Fruit fly (Drosophila melanogaster) whole organism, embryonic: Measurements from ENCODE around the gene SCCRO4.

Experiments used
- CG11398 ChIP-seq: fragments of 200-800 bp; sonication (Bioruptor generic); optimal IDR thresholded peaks from 2 replicates; lab custom pipeline; 2016; ENCODE audit warnings: missing biosample characterization, missing genetic modification characterization
- CG12104 ChIP-seq: fragments of 200-800 bp; sonication (Bioruptor generic); optimal IDR thresholded peaks from 3 replicates; lab custom pipeline; 2016; ENCODE audit warnings: missing biosample characterization, missing genetic modification characterization
- CG12155 ChIP-seq: fragments of 200-800 bp; sonication (Bioruptor generic); optimal IDR thresholded peaks from 3 replicates; lab custom pipeline; 2016; ENCODE audit warnings: missing biosample characterization, missing genetic modification characterization
- CG12769 ChIP-seq: fragments of 200-800 bp; sonication (Bioruptor generic); optimal IDR thresholded peaks from 2 replicates; lab custom pipeline; 2019; ENCODE audit warnings: missing biosample characterization, mild to moderate bottlenecking, missing genetic modification characterization, moderate library complexity
- CG13894 ChIP-seq: fragments of 200-800 bp; sonication (Bioruptor generic); optimal IDR thresholded peaks from 3 replicates; lab custom pipeline; 2018; ENCODE audit warnings: missing biosample characterization, mild to moderate bottlenecking, missing genetic modification characterization, moderate library complexity
- CG15269 ChIP-seq: fragments of 200-800 bp; sonication (Bioruptor generic); optimal IDR thresholded peaks from 2 replicates; lab custom pipeline; 2018; ENCODE audit warnings: missing biosample characterization, mild to moderate bottlenecking, missing genetic modification characterization, moderate library complexity
- CG16779 ChIP-seq: fragments of 200-800 bp; sonication (Bioruptor generic); IDR thresholded peaks from 2 replicates; pipeline ENCODE4 v1.3.6; 2022; ENCODE audit warnings: missing biosample characterization, missing genetic modification characterization
- CG16813 ChIP-seq: fragments of 200-800 bp; sonication (Bioruptor generic); IDR thresholded peaks from 3 replicates; pipeline ENCODE4 v1.3.6; 2022; ENCODE audit warnings: missing biosample characterization, missing genetic modification characterization; ENCODE audit not compliant: partially characterized antibody
- CG32532 ChIP-seq: fragments of 200-800 bp; sonication (Bioruptor generic); IDR thresholded peaks from 2 replicates; pipeline ENCODE4 v1.3.6; 2022; ENCODE audit warnings: missing biosample characterization, missing genetic modification characterization
- CG4617 ChIP-seq: fragments of 200-800 bp; sonication (Bioruptor generic); optimal IDR thresholded peaks from 3 replicates; lab custom pipeline; 2016; ENCODE audit warnings: missing biosample characterization, missing genetic modification characterization, borderline replicate concordance
- CG6254 ChIP-seq: fragments of 200-800 bp; sonication (Bioruptor generic); optimal IDR thresholded peaks from 3 replicates; lab custom pipeline; 2017; ENCODE audit warnings: mild to moderate bottlenecking, missing biosample characterization, missing genetic modification reagents, missing genetic modification characterization
- CG7839 ChIP-seq: fragments of 200-800 bp; sonication (Bioruptor generic); optimal IDR thresholded peaks from 3 replicates; lab custom pipeline; 2018; ENCODE audit warnings: missing biosample characterization, mild to moderate bottlenecking, missing genetic modification characterization, moderate library complexity
- CG8359 ChIP-seq: fragments of 200-800 bp; sonication (Bioruptor generic); optimal IDR thresholded peaks from 2 replicates; lab custom pipeline; 2017; ENCODE audit warnings: missing biosample characterization, mild to moderate bottlenecking, missing genetic modification characterization, borderline replicate concordance
- CG8478 ChIP-seq: fragments of >200 bp; optimal IDR thresholded peaks from 2 replicates; lab custom pipeline; 2018
- CG9876 ChIP-seq: fragments of 200-800 bp; sonication (Bioruptor generic); optimal IDR thresholded peaks from 2 replicates; lab custom pipeline; 2016; ENCODE audit warnings: missing biosample characterization, missing genetic modification characterization
- Chrac-16 ChIP-seq: fragments of 200-800 bp; sonication (Bioruptor generic); optimal IDR thresholded peaks from 3 replicates; lab custom pipeline; 2016; ENCODE audit warnings: missing biosample characterization, missing genetic modification characterization
- D19A ChIP-seq: fragments of 200-800 bp; optimal IDR thresholded peaks from 3 replicates; lab custom pipeline; 2019; ENCODE audit warnings: missing biosample characterization, mild to moderate bottlenecking, missing genetic modification characterization, moderate library complexity
- Deaf1 ChIP-seq: fragments of 200-800 bp; optimal IDR thresholded peaks from 3 replicates; lab custom pipeline; 2019; ENCODE audit warnings: missing biosample characterization, mild to moderate bottlenecking, missing genetic modification characterization, moderate library complexity
- Dip2 ChIP-seq: fragments of 200-800 bp; sonication (Bioruptor generic); IDR thresholded peaks from 2 replicates; pipeline ENCODE4 v1.3.6; 2022; ENCODE audit warnings: missing biosample characterization, missing genetic modification characterization
- Doc3 ChIP-seq: fragments of 200-800 bp; sonication (Bioruptor generic); IDR thresholded peaks from 3 replicates; pipeline ENCODE4 v1.3.6; 2022; ENCODE audit warnings: missing biosample characterization, missing genetic modification characterization; ENCODE audit not compliant: partially characterized antibody
- Drgx ChIP-seq: fragments of 200-800 bp; sonication (Bioruptor generic); IDR thresholded peaks from 2 replicates; pipeline ENCODE4 v1.3.6; 2022; ENCODE audit warnings: missing biosample characterization, missing genetic modification characterization
- Hey ChIP-seq: fragments of 200-800 bp; sonication (Bioruptor generic); optimal IDR thresholded peaks from 3 replicates; lab custom pipeline; 2018; ENCODE audit warnings: missing biosample characterization, mild to moderate bottlenecking, missing genetic modification characterization
- HmgD ChIP-seq: fragments of 200-800 bp; sonication (Bioruptor generic); optimal IDR thresholded peaks from 3 replicates; lab custom pipeline; 2016; ENCODE audit warnings: missing biosample characterization, missing genetic modification characterization
- Mad ChIP-seq: fragments of 200-800 bp; sonication (Bioruptor generic); optimal IDR thresholded peaks from 2 replicates; lab custom pipeline; 2016; ENCODE audit warnings: missing biosample characterization, missing genetic modification characterization
- Poxn ChIP-seq: fragments of 200-800 bp; sonication (Bioruptor generic); IDR thresholded peaks from 2 replicates; pipeline ENCODE4 v1.3.6; 2022; ENCODE audit warnings: missing biosample characterization, missing genetic modification characterization
- TFAM ChIP-seq: fragments of 200-800 bp; sonication (Bioruptor generic); optimal IDR thresholded peaks from 2 replicates; lab custom pipeline; 2017; ENCODE audit warnings: missing biosample characterization, missing genetic modification characterization, inconsistent platforms
- Trl ChIP-seq, 3 experiments: fragments of >200 bp in 2 of 3; fragments of 200-800 bp in 1 of 3; sonication (Bioruptor generic) in 1 of 3; optimal IDR thresholded peaks; 2 replicates in 1 of 3; 3 replicates in 2 of 3; lab custom pipeline; 2016 to 2017; ENCODE audit warnings: missing biosample characterization in 1 of 3, missing genetic modification characterization in 1 of 3
- abd-A ChIP-seq: fragments of 200-800 bp; sonication (Bioruptor generic); optimal IDR thresholded peaks from 3 replicates; lab custom pipeline; 2019; ENCODE audit warnings: missing biosample characterization, mild to moderate bottlenecking, missing genetic modification characterization, moderate library complexity
- al ChIP-seq: fragments of 200-800 bp; sonication (Bioruptor generic); IDR thresholded peaks from 2 replicates; pipeline ENCODE4 v1.3.6; 2022; ENCODE audit warnings: missing biosample characterization, missing genetic modification characterization
- bab2 ChIP-seq: fragments of 200-800 bp; sonication (Bioruptor generic); optimal IDR thresholded peaks from 2 replicates; lab custom pipeline; 2016; ENCODE audit warnings: missing biosample characterization, missing genetic modification characterization
- cad ChIP-seq: fragments of >200 bp; optimal IDR thresholded peaks from 2 replicates; lab custom pipeline; 2017; ENCODE audit warnings: missing biosample characterization, missing genetic modification characterization
- cg ChIP-seq: fragments of 200-800 bp; sonication (Bioruptor generic); optimal IDR thresholded peaks from 3 replicates; lab custom pipeline; 2019; ENCODE audit warnings: missing biosample characterization, mild to moderate bottlenecking, missing genetic modification characterization, moderate library complexity
- crol ChIP-seq: fragments of 200-800 bp; sonication (Bioruptor generic); IDR thresholded peaks from 2 replicates; pipeline ENCODE4 v1.3.6; 2022; ENCODE audit warnings: missing biosample characterization, missing genetic modification characterization
- crp ChIP-seq, 2 experiments: fragments of 200-800 bp; sonication (Bioruptor generic); optimal IDR thresholded peaks; 2 replicates in 1 of 2; 3 replicates in 1 of 2; lab custom pipeline; 2017; ENCODE audit warnings: missing biosample characterization in 2 of 2, missing genetic modification characterization in 2 of 2, mild to moderate bottlenecking in 1 of 2, moderate library complexity in 1 of 2
- lola ChIP-seq, 3 experiments: fragments of >200 bp in 2 of 3; fragments of 200-800 bp in 1 of 3; sonication (Bioruptor generic) in 1 of 3; optimal IDR thresholded peaks; 2 replicates each; lab custom pipeline; 2017 to 2019; ENCODE audit warnings: missing biosample characterization in 3 of 3, missing genetic modification characterization in 3 of 3, mild to moderate bottlenecking in 1 of 3, moderate library complexity in 1 of 3
- p53 ChIP-seq: fragments of 200-800 bp; sonication (Bioruptor generic); optimal IDR thresholded peaks from 2 replicates; lab custom pipeline; 2016; ENCODE audit warnings: missing biosample characterization, missing genetic modification characterization
- peb ChIP-seq: fragments of 200-800 bp; sonication (Bioruptor generic); IDR thresholded peaks from 2 replicates; pipeline ENCODE4 v1.3.6; 2022; ENCODE audit warnings: missing biosample characterization, missing genetic modification characterization
- pros ChIP-seq: fragments of 200-800 bp; sonication (Bioruptor generic); optimal IDR thresholded peaks from 3 replicates; lab custom pipeline; 2019; ENCODE audit warnings: missing biosample characterization, mild to moderate bottlenecking, missing genetic modification characterization, moderate library complexity
- pzg ChIP-seq: fragments of 200-800 bp; sonication (Bioruptor generic); optimal IDR thresholded peaks from 3 replicates; lab custom pipeline; 2018; ENCODE audit warnings: missing biosample characterization, mild to moderate bottlenecking, missing genetic modification characterization, moderate library complexity
- rib ChIP-seq: fragments of 200-800 bp; sonication (Bioruptor generic); IDR thresholded peaks from 2 replicates; pipeline ENCODE4 v1.3.6; 2022; ENCODE audit warnings: missing biosample characterization, missing genetic modification characterization
- run ChIP-seq: fragments of 200-800 bp; sonication (Bioruptor generic); optimal IDR thresholded peaks from 3 replicates; lab custom pipeline; 2018; ENCODE audit warnings: missing biosample characterization, mild to moderate bottlenecking, missing genetic modification characterization
- scrt ChIP-seq: fragments of 200-800 bp; sonication (Bioruptor generic); optimal IDR thresholded peaks from 2 replicates; lab custom pipeline; 2018; ENCODE audit warnings: missing biosample characterization, mild to moderate bottlenecking, missing genetic modification characterization, moderate library complexity
- sens ChIP-seq: fragments of 200-800 bp; sonication (Bioruptor generic); peaks from one replicate; lab custom pipeline; 2016; ENCODE audit warnings: missing biosample characterization, missing genetic modification characterization
- tgo ChIP-seq: fragments of 200-800 bp; sonication (Bioruptor generic); IDR thresholded peaks from 3 replicates; pipeline ENCODE4 v1.3.6; 2022; ENCODE audit warnings: missing biosample characterization, missing genetic modification characterization
- tll ChIP-seq, 2 experiments: fragments of 200-800 bp in 1 of 2; fragments of >200 bp in 1 of 2; sonication (Bioruptor generic) in 1 of 2; optimal IDR thresholded peaks; 2 replicates each; lab custom pipeline; 2017 to 2019; ENCODE audit warnings: missing biosample characterization in 2 of 2, missing genetic modification characterization in 2 of 2, mild to moderate bottlenecking in 1 of 2, moderate library complexity in 1 of 2
- twi ChIP-seq: fragments of 200-800 bp; optimal IDR thresholded peaks from 2 replicates; lab custom pipeline; 2019; ENCODE audit warnings: missing biosample characterization, mild to moderate bottlenecking, missing genetic modification characterization, moderate library complexity
- wek ChIP-seq: fragments of 200-800 bp; sonication (Bioruptor generic); optimal IDR thresholded peaks from 3 replicates; lab custom pipeline; 2018; ENCODE audit warnings: missing biosample characterization, mild to moderate bottlenecking, missing genetic modification characterization, moderate library complexity
- zen ChIP-seq: fragments of 200-800 bp; sonication (Bioruptor generic); optimal IDR thresholded peaks from 3 replicates; lab custom pipeline; 2018; ENCODE audit warnings: missing biosample characterization, mild to moderate bottlenecking, missing genetic modification characterization, moderate library complexity

The SCCRO4 gene

DNA sequence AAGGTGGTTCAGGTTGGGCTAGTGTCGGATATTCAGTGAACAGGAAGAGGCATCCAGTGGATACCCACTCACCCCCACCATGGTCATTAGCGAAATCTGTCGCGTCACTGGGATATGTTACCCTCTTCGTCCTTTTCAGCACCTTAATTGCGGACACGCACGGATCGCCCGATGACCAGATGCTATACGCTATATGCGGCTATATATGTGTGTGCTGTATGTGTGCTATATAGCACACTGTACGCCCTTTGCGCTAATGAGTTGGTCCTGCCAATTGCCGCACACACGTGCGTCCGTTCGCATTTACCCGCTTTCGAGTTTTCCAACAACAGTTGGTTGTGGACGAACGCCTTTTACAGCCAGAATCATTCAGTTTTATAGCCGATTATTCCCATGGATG, 18.0 kb upstream of the SCCRO4 start:
- TF ChIP-seq CG15269 (tag; lab: Kevin White, UChicago) = no peak
- no peak for TF ChIP-seq CG12769 (tag; lab: Kevin White, UChicago)
- TF ChIP-seq tll (GFP tag; optimal IDR thresholded peaks at IDR 0.05; lab: Kevin White, UChicago) = peak in 1 of 2 experiments; percentile 63
- TF ChIP-seq cad (GFP tag; lab: Kevin White, UChicago) = peak; percentile 47
- peak; percentile 62 for TF ChIP-seq Hey (tag; lab: Kevin White, UChicago)
- TF ChIP-seq CG12104 (GFP tag; lab: Kevin White, UChicago) = no peak
- TF ChIP-seq CG13894 (tag; lab: Kevin White, UChicago) = peak; percentile 86
- peak; percentile 53 for TF ChIP-seq zen
- peak; percentile 47 for TF ChIP-seq twi (tag; lab: Kevin White, UChicago)
- no peak for TF ChIP-seq tgo
- TF ChIP-seq scrt (GFP tag; lab: Kevin White, UChicago) = peak; percentile 11

dm6 chr3L:20287046-20287445, 12.2 kb upstream of the SCCRO4 start:
- TF ChIP-seq CG12155 (GFP tag; lab: Kevin White, UChicago) (no peak), CG13894 (tag; lab: Kevin White, UChicago) (peak; percentile 93), bab2 (GFP tag; lab: Kevin White, UChicago) (no peak), CG9876 (GFP tag; lab: Kevin White, UChicago) (no peak), crp (GFP tag; optimal IDR thresholded peaks at IDR 0.05; lab: Kevin White, UChicago) (no peak), Drgx (GFP tag; lab: Robert Waterston, UW) (no peak), Mad (GFP tag; lab: Kevin White, UChicago) (no peak), al (GFP tag; lab: Robert Waterston, UW) (no peak), p53 (GFP tag; lab: Kevin White, UChicago) (no peak), CG32532 (GFP tag; lab: Robert Waterston, UW) (no peak), abd-A (tag; lab: Kevin White, UChicago) (peak; percentile 16), lola (GFP tag; optimal IDR thresholded peaks at IDR 0.05; lab: Kevin White, UChicago) (no peak), rib (GFP tag; lab: Robert Waterston, UW) (no peak), pzg (GFP tag; lab: Kevin White, UChicago) (no peak), CG6254 (GFP tag; lab: Kevin White, UChicago) (no peak), CG16813 (GFP tag; lab: Robert Waterston, UW) (no peak), peb (GFP tag; lab: Robert Waterston, UW) (no peak), cg (GFP tag; lab: Kevin White, UChicago) (peak; percentile 28), Trl (optimal IDR thresholded peaks at IDR 0.05; lab: Kevin White, UChicago) (no peak), Trl (GFP tag; optimal IDR thresholded peaks at IDR 0.05; lab: Kevin White, UChicago) (no peak)

dm6 chr3L:20295095-20295494, 4.1 kb upstream of the SCCRO4 start, which contains the start of gene gogo:
gogo (minus strand) TSS chr3L:20295133.
- TF ChIP-seq TFAM (GFP tag; lab: Kevin White, UChicago) (no peak), CG7839 (tag; lab: Kevin White, UChicago) (no peak), wek (no peak), Chrac-16 (GFP tag; lab: Kevin White, UChicago) (no peak), pros (GFP tag; lab: Kevin White, UChicago) (peak; percentile 57), run (tag; lab: Kevin White, UChicago) (no peak), Doc3 (GFP tag; lab: Robert Waterston, UW) (0 out of 3 replicates have a peak, but pooled peaks have one; percentile 28), Poxn (GFP tag; lab: Robert Waterston, UW) (no peak), Deaf1 (tag; lab: Kevin White, UChicago) (peak; percentile 98), CG8478 (lab: Kevin White, UChicago) (no peak), CG16779 (GFP tag; lab: Robert Waterston, UW) (no peak), CG11398 (GFP tag; lab: Kevin White, UChicago) (no peak), lola (GFP tag; optimal IDR thresholded peaks at IDR 0.05; lab: Kevin White, UChicago) (no peak), HmgD (GFP tag; lab: Kevin White, UChicago) (peak; percentile 24), Dip2 (GFP tag; lab: Robert Waterston, UW) (no peak), CG4617 (GFP tag; lab: Kevin White, UChicago) (no peak), D19A (tag; lab: Kevin White, UChicago) (no peak), sens (GFP tag; lab: Kevin White, UChicago) (peak; percentile 86), CG8359 (GFP tag; lab: Kevin White, UChicago) (no peak), crol (GFP tag; lab: Robert Waterston, UW) (peak; percentile 57; the same call in 1 of the 2 replicates)
